Fruit fly (Drosophila melanogaster): ENCODE measurements around the gene arm.

DNA sequence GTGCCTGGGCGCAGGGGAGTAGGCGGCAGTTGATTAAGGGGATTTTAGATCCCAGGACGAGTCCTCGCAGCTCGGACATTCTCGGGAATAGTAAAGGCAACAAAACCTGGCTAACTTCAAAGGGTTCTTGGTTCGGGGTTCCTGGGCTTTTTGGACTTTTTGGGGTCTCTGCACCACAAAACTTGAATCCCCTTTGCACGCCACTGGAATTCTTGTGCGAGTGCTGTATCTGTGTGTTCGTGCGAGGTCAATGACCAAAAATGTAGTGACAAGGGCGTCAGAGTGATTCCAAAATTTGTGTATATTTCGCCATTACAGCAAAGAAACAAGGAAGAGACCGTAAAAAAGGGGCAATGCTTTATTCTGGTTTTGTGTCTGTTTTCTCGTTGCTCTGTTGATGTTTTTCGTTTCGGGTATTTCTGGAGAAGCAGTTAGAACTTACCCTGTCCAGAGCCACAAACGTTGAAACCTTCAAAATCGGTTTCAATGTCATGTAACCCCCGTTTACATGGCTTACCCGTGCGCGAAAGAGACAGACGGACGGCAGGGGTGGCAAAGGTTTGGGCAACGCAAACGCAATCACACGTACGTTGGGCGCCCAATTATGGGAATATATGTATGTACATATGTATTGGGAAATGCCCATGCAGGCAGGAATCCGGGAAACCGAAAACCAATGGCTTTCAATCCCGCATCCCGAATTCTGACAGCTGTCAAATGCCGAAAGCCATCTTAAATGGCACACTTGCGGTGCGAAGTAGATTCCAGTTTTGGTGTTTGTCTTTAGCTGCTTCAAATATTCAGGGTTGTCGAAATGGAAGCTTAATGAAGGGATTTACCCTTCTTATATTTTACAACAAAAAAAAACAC, 44.0 kb upstream of the arm start:
- no peak for TF ChIP-seq CG12768 (GFP tag; optimal IDR thresholded peaks at IDR 0.05)
- no peak for TF ChIP-seq cic (GFP tag; optimal IDR thresholded peaks at IDR 0.05)
- TF ChIP-seq Crg-1 (GFP tag; optimal IDR thresholded peaks at IDR 0.05) = no peak
- no peak for TF ChIP-seq CG33017 (tag; optimal IDR thresholded peaks at IDR 0.05)
- TF ChIP-seq CG7045 (GFP tag; optimal IDR thresholded peaks at IDR 0.05) = no peak
- TF ChIP-seq CG5204 (GFP tag; optimal IDR thresholded peaks at IDR 0.05) = no peak

Data from whole organism, adult.